Worm (Caenorhabditis elegans): ENCODE results near the gene ZK1055.6.

ce11 chrV:6630769-6631168, 28.4 kb upstream of the ZK1055.6 start:
- TF ChIP-seq dao-5 (tag; optimal IDR thresholded peaks at IDR 0.05) (no peak), him-1 (tag; optimal IDR thresholded peaks at IDR 0.05) (no peak)
